Worm (Caenorhabditis elegans) whole organism, late embryonic: Measurements from ENCODE around the gene F34H10.4.

ENCODE experiments used
- C08G9.2 ChIP-seq: sonication (generic microtip); optimal IDR thresholded peaks from 2 replicates; lab custom pipeline; 2016; ENCODE audit warnings: mild to moderate bottlenecking, missing genetic modification characterization, moderate library complexity, missing compliant biosample characterization
- F13H6.1 ChIP-seq: sonication (generic microtip); optimal IDR thresholded peaks from 2 replicates; lab custom pipeline; 2016; ENCODE audit warnings: missing genetic modification characterization, missing compliant biosample characterization
- ama-1 ChIP-seq: fragments of 150-350 bp; optimal IDR thresholded peaks from 2 replicates; lab custom pipeline; 2014
- ceh-22 ChIP-seq: sonication (generic microtip); optimal IDR thresholded peaks from 2 replicates; lab custom pipeline; 2017; ENCODE audit warnings: missing biosample characterization, missing genetic modification characterization
- ceh-9 ChIP-seq: sonication (generic microtip); optimal IDR thresholded peaks from 2 replicates; lab custom pipeline; 2016; ENCODE audit warnings: mild to moderate bottlenecking, missing genetic modification characterization, inconsistent platforms, missing compliant biosample characterization
- dve-1 ChIP-seq: sonication (generic microtip); optimal IDR thresholded peaks from 2 replicates; lab custom pipeline; 2017; ENCODE audit warnings: antibody characterized with exemption, mild to moderate bottlenecking, missing genetic modification characterization, missing compliant biosample characterization
- fax-1 ChIP-seq: sonication (generic microtip); optimal IDR thresholded peaks from 2 replicates; lab custom pipeline; 2016; ENCODE audit warnings: missing genotype, missing genetic modification characterization, missing compliant biosample characterization
- lin-11 ChIP-seq: fragments of 200-800 bp; sonication (Bioruptor generic); optimal IDR thresholded peaks from 2 replicates; lab custom pipeline; 2018; ENCODE audit warnings: mild to moderate bottlenecking, missing genetic modification characterization, missing compliant biosample characterization
- pqm-1 ChIP-seq: sonication (generic microtip); optimal IDR thresholded peaks from 2 replicates; lab custom pipeline; 2016; ENCODE audit warnings: missing genetic modification characterization, missing compliant biosample characterization
- rnt-1 ChIP-seq: sonication (generic microtip); optimal IDR thresholded peaks from 2 replicates; lab custom pipeline; 2016; ENCODE audit warnings: missing genetic modification characterization, missing compliant biosample characterization
- tbx-2 ChIP-seq: sonication (generic microtip); optimal IDR thresholded peaks from 2 replicates; lab custom pipeline; 2016; ENCODE audit warnings: missing genetic modification characterization, missing compliant biosample characterization
- unc-42 ChIP-seq: sonication (generic microtip); optimal IDR thresholded peaks from 2 replicates; lab custom pipeline; 2016; ENCODE audit warnings: missing genotype, missing genetic modification characterization, missing compliant biosample characterization

DNA sequence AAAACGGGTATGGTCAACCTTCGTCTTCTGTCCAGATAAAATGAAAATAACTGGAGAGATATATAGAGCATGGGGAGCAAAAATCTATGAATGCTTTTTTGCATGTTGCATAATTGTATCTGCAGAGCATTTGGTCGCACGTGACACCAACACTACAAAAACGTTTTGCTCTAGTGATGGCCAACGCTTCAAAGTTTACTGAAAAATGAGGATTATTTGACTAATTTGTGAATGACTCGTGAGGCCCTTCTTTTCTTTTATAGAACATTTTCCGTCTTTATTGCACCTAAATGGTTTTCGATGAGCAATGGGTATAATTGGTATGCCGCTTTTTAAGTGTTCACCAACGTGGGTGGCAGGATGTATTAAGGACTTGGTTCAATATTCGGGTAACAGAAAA is 5.2 kb downstream of the F34H10.4 start:
- TF ChIP-seq rnt-1 (tag; lab: Kevin White, UChicago) = no peak
- TF ChIP-seq dve-1 (tag; lab: Kevin White, UChicago) = no peak
- no peak for TF ChIP-seq lin-11 (tag; lab: Kevin White, UChicago)
- no peak for TF ChIP-seq F13H6.1 (tag; lab: Kevin White, UChicago)
- no peak for TF ChIP-seq ama-1 (lab: Kevin White, UChicago)
- TF ChIP-seq unc-42 (tag; lab: Kevin White, UChicago) = no peak
- no peak for TF ChIP-seq C08G9.2 (tag; lab: Kevin White, UChicago)
- no peak for TF ChIP-seq tbx-2
- no peak for TF ChIP-seq fax-1 (tag; lab: Kevin White, UChicago)
- TF ChIP-seq ceh-22 (tag; lab: Kevin White, UChicago) = no peak
- TF ChIP-seq ceh-9 (tag; lab: Kevin White, UChicago) = no peak
- TF ChIP-seq pqm-1 = no peak
